Worm (Caenorhabditis elegans): ENCODE data around the gene C49G7.12.

ce11 chrV:4043632-4044031 is 5.4 kb downstream of the C49G7.12 start, which contains the start of gene phat-3:
- TF ChIP-seq dao-5 (tag; optimal IDR thresholded peaks at IDR 0.05) (no peak), him-1 (tag; optimal IDR thresholded peaks at IDR 0.05) (no peak)

All from whole organism, L4/young adult.